Fruit fly (Drosophila melanogaster) whole organism, embryonic: ENCODE data around the gene CG9117.

Experiments used
- CG10274 ChIP-seq: fragments of 200-800 bp; sonication (Bioruptor generic); optimal IDR thresholded peaks from 3 replicates; lab custom pipeline; 2017; ENCODE audit warnings: missing biosample characterization, mild to moderate bottlenecking, missing genetic modification characterization
- CG10321 ChIP-seq: fragments of 200-800 bp; sonication (Bioruptor generic); IDR thresholded peaks from 2 replicates; pipeline ENCODE4 v1.3.6; 2022; ENCODE audit warnings: missing biosample characterization, missing genetic modification characterization
- CG10959 ChIP-seq: fragments of 200-800 bp; sonication (Bioruptor generic); IDR thresholded peaks from 2 replicates; pipeline ENCODE4 v1.3.6; 2022; ENCODE audit warnings: missing biosample characterization, missing genetic modification characterization
- CG10979 ChIP-seq: fragments of 200-800 bp; sonication (Bioruptor generic); optimal IDR thresholded peaks from 2 replicates; lab custom pipeline; 2018; ENCODE audit warnings: missing biosample characterization, mild to moderate bottlenecking, missing genetic modification characterization, moderate library complexity
- CG11085 ChIP-seq: fragments of 200-800 bp; sonication (Bioruptor generic); IDR thresholded peaks from 2 replicates; pipeline ENCODE4 v1.3.6; 2022; ENCODE audit warnings: missing biosample characterization, missing genetic modification characterization
- CG11093 ChIP-seq: fragments of 200-800 bp; sonication (Bioruptor generic); IDR thresholded peaks from 3 replicates; pipeline ENCODE4 v1.3.6; 2022; ENCODE audit warnings: missing biosample characterization, missing genetic modification characterization
- CG11560 ChIP-seq: fragments of 200-800 bp; sonication (Bioruptor generic); IDR thresholded peaks from 3 replicates; pipeline ENCODE4 v1.3.6; 2022; ENCODE audit warnings: missing biosample characterization, missing genetic modification characterization
- CG12659 ChIP-seq: fragments of 200-800 bp; sonication (Bioruptor generic); optimal IDR thresholded peaks from 3 replicates; lab custom pipeline; 2017; ENCODE audit warnings: mild to moderate bottlenecking, missing biosample characterization, missing genetic modification reagents, missing genetic modification characterization
- CG12769 ChIP-seq: fragments of 200-800 bp; sonication (Bioruptor generic); optimal IDR thresholded peaks from 2 replicates; lab custom pipeline; 2019; ENCODE audit warnings: missing biosample characterization, mild to moderate bottlenecking, missing genetic modification characterization, moderate library complexity
- CG4328 ChIP-seq: fragments of 200-800 bp; sonication (Bioruptor generic); optimal IDR thresholded peaks from 3 replicates; lab custom pipeline; 2017; ENCODE audit warnings: missing biosample characterization, missing genetic modification reagents, missing genetic modification characterization
- CG4404 ChIP-seq: fragments of 200-800 bp; sonication (Bioruptor generic); IDR thresholded peaks from 2 replicates; pipeline ENCODE4 v1.3.6; 2022; ENCODE audit warnings: missing biosample characterization, missing genetic modification characterization
- CG6175 ChIP-seq: fragments of 200-800 bp; sonication (Bioruptor generic); IDR thresholded peaks from 3 replicates; pipeline ENCODE4 v1.3.6; 2022; ENCODE audit warnings: missing biosample characterization, missing genetic modification characterization
- CG7786 ChIP-seq: fragments of 200-800 bp; sonication (Bioruptor generic); optimal IDR thresholded peaks from 2 replicates; lab custom pipeline; 2016; ENCODE audit warnings: missing biosample characterization, missing genetic modification characterization
- CG8089 ChIP-seq: fragments of 200-800 bp; sonication (Bioruptor generic); optimal IDR thresholded peaks from 3 replicates; lab custom pipeline; 2016; ENCODE audit warnings: missing biosample characterization, missing genetic modification characterization
- CG8388 ChIP-seq: fragments of 200-800 bp; sonication (Bioruptor generic); optimal IDR thresholded peaks from 2 replicates; lab custom pipeline; 2019; ENCODE audit warnings: missing biosample characterization, mild to moderate bottlenecking, missing genetic modification characterization, moderate library complexity
- E2f2 ChIP-seq: fragments of 200-800 bp; sonication (Bioruptor generic); IDR thresholded peaks from 2 replicates; pipeline ENCODE4 v1.3.6; 2022; ENCODE audit warnings: missing biosample characterization, missing genetic modification characterization
- GATAe ChIP-seq: fragments of 200-800 bp; sonication (Bioruptor generic); conservative IDR thresholded peaks from 2 replicates; pipeline ENCODE4 v1.3.6; 2022; ENCODE audit warnings: missing biosample characterization, missing genetic modification characterization
- Gug ChIP-seq: fragments of 200-800 bp; sonication (Bioruptor generic); IDR thresholded peaks from 4 replicates; pipeline ENCODE4 v1.3.6; 2022; ENCODE audit warnings: missing biosample characterization, missing genetic modification characterization
- HLH54F ChIP-seq: fragments of 200-800 bp; sonication (Bioruptor generic); optimal IDR thresholded peaks from 3 replicates; lab custom pipeline; 2016; ENCODE audit warnings: missing biosample characterization, missing genetic modification characterization
- MTF-1 ChIP-seq: fragments of 200-800 bp; sonication (Bioruptor generic); optimal IDR thresholded peaks from 2 replicates; lab custom pipeline; 2018; ENCODE audit warnings: missing biosample characterization, mild to moderate bottlenecking, missing genetic modification characterization, borderline replicate concordance
- Mad ChIP-seq: fragments of 200-800 bp; sonication (Bioruptor generic); optimal IDR thresholded peaks from 2 replicates; lab custom pipeline; 2016; ENCODE audit warnings: missing biosample characterization, missing genetic modification characterization
- Max ChIP-seq: fragments of 200-800 bp; sonication (Bioruptor generic); optimal IDR thresholded peaks from 2 replicates; lab custom pipeline; 2016; ENCODE audit warnings: missing biosample characterization, mild to moderate bottlenecking, missing genetic modification characterization
- Mrtf ChIP-seq: fragments of 200-800 bp; sonication (Bioruptor generic); IDR thresholded peaks from 3 replicates; pipeline ENCODE4 v1.3.6; 2022; ENCODE audit warnings: missing biosample characterization, missing genetic modification characterization
- Myb ChIP-seq: fragments of 200-800 bp; sonication (Bioruptor generic); optimal IDR thresholded peaks from 2 replicates; lab custom pipeline; 2016; ENCODE audit warnings: missing biosample characterization, missing genetic modification characterization
- Oli ChIP-seq: fragments of 200-800 bp; sonication (Bioruptor generic); optimal IDR thresholded peaks from 2 replicates; lab custom pipeline; 2018; ENCODE audit warnings: missing biosample characterization, mild to moderate bottlenecking, missing genetic modification characterization, moderate library complexity
- Ptx1 ChIP-seq: fragments of 200-800 bp; sonication (Bioruptor generic); IDR thresholded peaks from 2 replicates; pipeline ENCODE4 v1.3.6; 2022; ENCODE audit warnings: missing biosample characterization, missing genetic modification characterization
- Ssrp ChIP-seq: fragments of 200-800 bp; sonication (Bioruptor generic); optimal IDR thresholded peaks from 2 replicates; lab custom pipeline; 2018; ENCODE audit warnings: missing biosample characterization, mild to moderate bottlenecking, missing genetic modification characterization, moderate library complexity
- TFAM ChIP-seq: fragments of 200-800 bp; sonication (Bioruptor generic); optimal IDR thresholded peaks from 2 replicates; lab custom pipeline; 2017; ENCODE audit warnings: missing biosample characterization, missing genetic modification characterization, inconsistent platforms
- abd-A ChIP-seq: fragments of 200-800 bp; sonication (Bioruptor generic); optimal IDR thresholded peaks from 3 replicates; lab custom pipeline; 2019; ENCODE audit warnings: missing biosample characterization, mild to moderate bottlenecking, missing genetic modification characterization, moderate library complexity
- aop ChIP-seq: fragments of 200-800 bp; sonication (Bioruptor generic); IDR thresholded peaks from 2 replicates; pipeline ENCODE4 v1.3.6; 2022; ENCODE audit warnings: missing biosample characterization, missing genetic modification characterization
- ase ChIP-seq: fragments of 200-800 bp; sonication (Bioruptor generic); IDR thresholded peaks from 3 replicates; pipeline ENCODE4 v1.3.6; 2022; ENCODE audit warnings: missing biosample characterization, missing genetic modification characterization
- ato ChIP-seq: fragments of 200-800 bp; sonication (Bioruptor generic); IDR thresholded peaks from 2 replicates; pipeline ENCODE4 v1.3.6; 2022; ENCODE audit warnings: missing biosample characterization, missing genetic modification characterization; ENCODE audit not compliant: partially characterized antibody
- cad ChIP-seq: fragments of >200 bp; optimal IDR thresholded peaks from 2 replicates; lab custom pipeline; 2017; ENCODE audit warnings: missing biosample characterization, missing genetic modification characterization
- crol ChIP-seq: fragments of 200-800 bp; sonication (Bioruptor generic); IDR thresholded peaks from 2 replicates; pipeline ENCODE4 v1.3.6; 2022; ENCODE audit warnings: missing biosample characterization, missing genetic modification characterization
- dati ChIP-seq: fragments of 200-800 bp; sonication (Bioruptor generic); IDR thresholded peaks from 2 replicates; pipeline ENCODE4 v1.3.6; 2022; ENCODE audit warnings: missing biosample characterization, missing genetic modification characterization
- fd96Cb ChIP-seq: fragments of 200-800 bp; sonication (Bioruptor generic); optimal IDR thresholded peaks from 2 replicates; lab custom pipeline; 2018; ENCODE audit warnings: missing biosample characterization, mild to moderate bottlenecking, missing genetic modification characterization, moderate library complexity
- fru ChIP-seq: fragments of >200 bp; optimal IDR thresholded peaks from 2 replicates; lab custom pipeline; 2017
- gem ChIP-seq: fragments of 200-800 bp; sonication (Bioruptor generic); optimal IDR thresholded peaks from 2 replicates; lab custom pipeline; 2019; ENCODE audit warnings: missing biosample characterization, mild to moderate bottlenecking, missing genetic modification characterization, moderate library complexity
- ham ChIP-seq: fragments of 200-800 bp; sonication (Bioruptor generic); IDR thresholded peaks from 2 replicates; pipeline ENCODE4 v1.3.6; 2022; ENCODE audit warnings: missing biosample characterization, missing genetic modification characterization
- kni ChIP-seq: fragments of 200-800 bp; sonication (Bioruptor generic); optimal IDR thresholded peaks from 3 replicates; lab custom pipeline; 2017; ENCODE audit warnings: mild to moderate bottlenecking, missing biosample characterization, missing genetic modification reagents, missing genetic modification characterization
- luna ChIP-seq: fragments of 200-800 bp; sonication (Bioruptor generic); optimal IDR thresholded peaks from 2 replicates; lab custom pipeline; 2016; ENCODE audit warnings: missing biosample characterization, missing genetic modification characterization
- odd ChIP-seq: fragments of 200-800 bp; sonication (Bioruptor generic); optimal IDR thresholded peaks from 2 replicates; lab custom pipeline; 2017; ENCODE audit warnings: missing biosample characterization, mild to moderate bottlenecking, missing genetic modification characterization
- phol ChIP-seq: fragments of 200-800 bp; sonication (Bioruptor generic); optimal IDR thresholded peaks from 3 replicates; lab custom pipeline; 2018; ENCODE audit warnings: missing biosample characterization, mild to moderate bottlenecking, missing genetic modification characterization, moderate library complexity
- pros ChIP-seq: fragments of 200-800 bp; sonication (Bioruptor generic); optimal IDR thresholded peaks from 3 replicates; lab custom pipeline; 2019; ENCODE audit warnings: missing biosample characterization, mild to moderate bottlenecking, missing genetic modification characterization, moderate library complexity
- ranshi ChIP-seq: fragments of 200-800 bp; sonication (Bioruptor generic); IDR thresholded peaks from 2 replicates; pipeline ENCODE4 v1.3.6; 2022; ENCODE audit warnings: missing biosample characterization, missing genetic modification characterization
- repo ChIP-seq: fragments of 200-800 bp; sonication (Bioruptor generic); optimal IDR thresholded peaks from 2 replicates; lab custom pipeline; 2016; ENCODE audit warnings: missing biosample characterization, missing genetic modification characterization
- tll ChIP-seq, 2 experiments: fragments of 200-800 bp in 1 of 2; fragments of >200 bp in 1 of 2; sonication (Bioruptor generic) in 1 of 2; optimal IDR thresholded peaks; 2 replicates each; lab custom pipeline; 2017 to 2019; ENCODE audit warnings: missing biosample characterization in 2 of 2, missing genetic modification characterization in 2 of 2, mild to moderate bottlenecking in 1 of 2, moderate library complexity in 1 of 2
- trem ChIP-seq: fragments of 200-800 bp; optimal IDR thresholded peaks from 3 replicates; lab custom pipeline; 2019; ENCODE audit warnings: missing biosample characterization, mild to moderate bottlenecking, missing genetic modification characterization, moderate library complexity
- vnd ChIP-seq: fragments of 200-800 bp; sonication (Bioruptor generic); IDR thresholded peaks from 3 replicates; pipeline ENCODE4 v1.3.6; 2022; ENCODE audit warnings: missing biosample characterization, missing genetic modification characterization; ENCODE audit not compliant: partially characterized antibody
- zf30C ChIP-seq: fragments of 200-800 bp; sonication (Bioruptor generic); optimal IDR thresholded peaks from 3 replicates; lab custom pipeline; 2018; ENCODE audit warnings: missing biosample characterization, mild to moderate bottlenecking, missing genetic modification characterization

The CG9117 gene

DNA sequence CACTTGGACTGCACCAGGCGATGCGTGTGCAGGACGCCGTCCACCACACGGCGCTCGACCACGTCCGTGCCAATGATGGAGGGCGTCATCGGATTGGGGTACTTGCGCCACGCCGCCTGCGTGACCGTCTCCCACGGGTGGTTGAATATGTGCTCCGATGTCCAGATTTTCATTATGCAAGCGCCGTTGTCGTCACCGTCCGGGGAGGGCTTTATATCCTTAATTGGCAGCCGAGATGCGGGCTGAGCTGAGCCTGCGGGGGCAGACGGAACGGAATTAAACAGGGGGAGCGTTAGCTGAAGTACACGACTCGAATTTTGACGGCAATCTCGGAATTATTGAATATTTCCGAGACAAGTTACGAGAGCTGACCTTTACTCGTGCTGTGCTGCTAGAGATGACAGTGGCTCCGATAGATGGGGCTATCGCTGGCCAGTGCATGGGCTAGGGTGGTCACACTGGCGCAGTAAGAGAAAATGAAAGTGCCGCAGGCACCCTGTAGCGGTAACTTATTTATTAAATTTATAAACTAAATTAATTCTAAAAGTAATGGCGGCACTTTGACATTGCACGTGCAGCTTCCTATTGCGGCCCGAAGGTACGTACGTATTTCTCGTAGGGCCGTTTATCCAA, 9.9 kb upstream of the CG9117 start, which contains the start of gene IPIP (continued):
- TF ChIP-seq gem (tag; lab: Kevin White, UChicago) (no peak), ranshi (GFP tag; lab: Robert Waterston, UW) (0 out of 2 replicates have a peak, but pooled peaks have one; percentile 27), CG8388 (GFP tag; lab: Kevin White, UChicago) (no peak), fru (lab: Kevin White, UChicago) (no peak), CG4328 (GFP tag; lab: Kevin White, UChicago) (no peak), fd96Cb (tag; lab: Kevin White, UChicago) (no peak), CG11085 (0 out of 2 replicates have a peak, but pooled peaks have one; percentile 37), CG12659 (peak; percentile 65), CG10321 (GFP tag; lab: Robert Waterston, UW) (no peak), trem (peak; percentile 36), GATAe (GFP tag; lab: Robert Waterston, UW) (no peak), zf30C (GFP tag; lab: Kevin White, UChicago) (no peak), Gug (peak; percentile 63; the same call in 1 of the 4 replicates), dati (peak; percentile 13; the same call in 1 of the 2 replicates), Mrtf (GFP tag; lab: Robert Waterston, UW) (peak; percentile 22; the same call in 1 of the 3 replicates), CG7786 (GFP tag; lab: Kevin White, UChicago) (no peak), MTF-1 (GFP tag; lab: Kevin White, UChicago) (peak; percentile 29), CG10274 (GFP tag; lab: Kevin White, UChicago) (no peak), CG10959 (GFP tag; lab: Robert Waterston, UW) (no peak; the same call in 1 of the 2 replicates), CG11560 (tag; lab: Robert Waterston, UW) (no peak), odd (GFP tag; lab: Kevin White, UChicago) (peak; percentile 6), vnd (peak; percentile 73), pros (GFP tag; lab: Kevin White, UChicago) (no peak), Max (GFP tag; lab: Kevin White, UChicago) (peak; percentile 4), Oli (tag; lab: Kevin White, UChicago) (no peak), CG6175 (GFP tag; lab: Robert Waterston, UW) (0 out of 3 replicates have a peak, but pooled peaks have one; percentile 20), CG8089 (GFP tag; lab: Kevin White, UChicago) (no peak), phol (peak; percentile 39), tll (GFP tag; optimal IDR thresholded peaks at IDR 0.05; lab: Kevin White, UChicago) (no peak), crol (no peak), repo (GFP tag; lab: Kevin White, UChicago) (no peak), Ssrp (tag; lab: Kevin White, UChicago) (no peak), luna (GFP tag; lab: Kevin White, UChicago) (no peak), Myb (no peak), Ptx1 (GFP tag; lab: Robert Waterston, UW) (peak; percentile 47), cad (no peak), kni (GFP tag; lab: Kevin White, UChicago) (no peak), CG11093 (GFP tag; lab: Robert Waterston, UW) (no peak), CG10979 (tag; lab: Kevin White, UChicago) (peak; percentile 0), ato (GFP tag; lab: Robert Waterston, UW) (peak; percentile 85), E2f2 (GFP tag; lab: Robert Waterston, UW) (peak; percentile 39; the same call in 1 of the 2 replicates), CG4404 (GFP tag; lab: Robert Waterston, UW) (no peak), aop (GFP tag; lab: Robert Waterston, UW) (no peak), ham (GFP tag; lab: Robert Waterston, UW) (no peak), TFAM (GFP tag; lab: Kevin White, UChicago) (no peak), abd-A (tag; lab: Kevin White, UChicago) (no peak), Mad (GFP tag; lab: Kevin White, UChicago) (peak; percentile 6), ase (GFP tag; lab: Robert Waterston, UW) (peak; percentile 34; the same call in 1 of the 3 replicates), HLH54F (GFP tag; lab: Kevin White, UChicago) (peak; percentile 34), CG12769 (tag; lab: Kevin White, UChicago) (peak; percentile 31)
